Worm (Caenorhabditis elegans) whole organism, L4 larva: ENCODE results near the gene F15B9.8.
A peak's percentile ranks its signal among the peaks of the same experiment; 100 is the strongest.

ENCODE experiments used
- F10B5.3 ChIP-seq: sonication (generic microtip); optimal IDR thresholded peaks from 2 replicates; lab custom pipeline; 2016; ENCODE audit warnings: mild to moderate bottlenecking, missing genetic modification characterization, missing compliant biosample characterization
- F26F4.8 ChIP-seq: fragments of 200-800 bp; sonication (Bioruptor generic); conservative IDR thresholded peaks from 2 replicates; pipeline ENCODE4 v1.3.6; 2022; ENCODE audit warnings: missing genetic modification characterization, missing compliant biosample characterization
- F44E2.7 ChIP-seq: fragments of 200-800 bp; sonication (Bioruptor generic); IDR thresholded peaks from 2 replicates; pipeline ENCODE4 v2.1.2; 2022; ENCODE audit warnings: missing genetic modification characterization, missing compliant biosample characterization
- F49E8.2 ChIP-seq: sonication (generic microtip); optimal IDR thresholded peaks from 2 replicates; lab custom pipeline; 2016; ENCODE audit warnings: missing compliant biosample characterization, mild to moderate bottlenecking, missing genetic modification characterization, borderline replicate concordance
- R02D3.7 ChIP-seq: fragments of 150-350 bp; sonication (generic microtip); optimal IDR thresholded peaks from 3 replicates; lab custom pipeline; 2014; ENCODE audit warnings: missing biosample characterization, missing genetic modification characterization
- T20F7.1 ChIP-seq: fragments of 200-800 bp; sonication (Bioruptor generic); optimal IDR thresholded peaks from 2 replicates; lab custom pipeline; 2018; ENCODE audit warnings: mild to moderate bottlenecking, missing genetic modification characterization, missing compliant biosample characterization
- Y105C5A.15 ChIP-seq: fragments of 200-800 bp; sonication (Bioruptor generic); IDR thresholded peaks from 2 replicates; pipeline ENCODE4 v1.3.6; 2022; ENCODE audit warnings: missing genetic modification characterization, missing compliant biosample characterization
- Y48G9A.11 ChIP-seq: fragments of 200-800 bp; sonication (Bioruptor generic); IDR thresholded peaks from 2 replicates; pipeline ENCODE4 v1.3.6; 2022; ENCODE audit warnings: missing genetic modification reagents, missing genetic modification characterization, missing compliant biosample characterization
- Y75B8A.6 ChIP-seq: fragments of 200-800 bp; sonication (Bioruptor generic); IDR thresholded peaks from 2 replicates; pipeline ENCODE4 v1.3.6; 2022; ENCODE audit warnings: missing genetic modification reagents, missing genetic modification characterization, missing compliant biosample characterization
- aha-1 ChIP-seq: fragments of 150-350 bp; peaks from one replicate; lab custom pipeline; 2014; ENCODE audit warnings: missing biosample characterization, missing genetic modification characterization
- ama-1 ChIP-seq: fragments of 150-350 bp; optimal IDR thresholded peaks from 2 replicates; lab custom pipeline; 2014; ENCODE audit warnings: inconsistent platforms, mixed read lengths
- ceh-44 ChIP-seq: fragments of 200-800 bp; sonication (Bioruptor generic); IDR thresholded peaks from 2 replicates; pipeline ENCODE4 v1.3.6; 2022; ENCODE audit warnings: missing genetic modification reagents, missing genetic modification characterization, missing compliant biosample characterization
- ceh-62 ChIP-seq: sonication (generic microtip); optimal IDR thresholded peaks from 2 replicates; lab custom pipeline; 2017; ENCODE audit warnings: missing biosample characterization, missing genetic modification characterization
- ceh-82 ChIP-seq: sonication (generic microtip); optimal IDR thresholded peaks from 2 replicates; lab custom pipeline; 2017; ENCODE audit warnings: missing biosample characterization, missing genetic modification characterization
- daf-12 ChIP-seq: fragments of 150-350 bp; optimal IDR thresholded peaks from 2 replicates; lab custom pipeline; 2014; ENCODE audit warnings: missing biosample characterization, missing genetic modification reagents, missing genetic modification characterization
- duxl-1 ChIP-seq: sonication (generic microtip); optimal IDR thresholded peaks from 2 replicates; lab custom pipeline; 2016; ENCODE audit warnings: mild to moderate bottlenecking, missing genetic modification characterization, moderate library complexity, missing compliant biosample characterization; ENCODE audit not compliant: poor library complexity
- dve-1 ChIP-seq: sonication (generic microtip); optimal IDR thresholded peaks from 2 replicates; lab custom pipeline; 2017; ENCODE audit warnings: antibody characterized with exemption, mild to moderate bottlenecking, missing genetic modification characterization, missing compliant biosample characterization; ENCODE audit not compliant: insufficient read depth
- fos-1 ChIP-seq: fragments of 150-350 bp; optimal IDR thresholded peaks from 2 replicates; lab custom pipeline; 2014; ENCODE audit warnings: missing biosample characterization, missing genetic modification characterization
- gei-8 ChIP-seq: fragments of 200-800 bp; sonication (Bioruptor generic); optimal IDR thresholded peaks from 2 replicates; lab custom pipeline; 2018; ENCODE audit warnings: mild to moderate bottlenecking, missing genetic modification characterization, missing compliant biosample characterization
- hmg-1.1 ChIP-seq: fragments of 200-800 bp; sonication (Bioruptor generic); IDR thresholded peaks from 2 replicates; pipeline ENCODE4 v1.3.6; 2022; ENCODE audit warnings: missing genetic modification reagents, missing genetic modification characterization, missing compliant biosample characterization
- lin-13 ChIP-seq: fragments of 150-350 bp; optimal IDR thresholded peaks from 2 replicates; lab custom pipeline; 2014; ENCODE audit warnings: missing biosample characterization, missing genetic modification reagents, missing genetic modification characterization
- lin-29 ChIP-seq: fragments of 200-800 bp; sonication (Bioruptor generic); IDR thresholded peaks from 2 replicates; pipeline ENCODE4 v1.3.6; 2022; ENCODE audit warnings: missing genetic modification reagents, missing genetic modification characterization, missing compliant biosample characterization
- lin-38 ChIP-seq: fragments of 200-800 bp; sonication (Bioruptor generic); IDR thresholded peaks from 2 replicates; pipeline ENCODE4 v1.3.6; 2022; ENCODE audit warnings: missing genetic modification reagents, missing genetic modification characterization, missing compliant biosample characterization
- lin-39 ChIP-seq: fragments of 150-350 bp; optimal IDR thresholded peaks from 2 replicates; lab custom pipeline; 2014; ENCODE audit warnings: missing biosample characterization, missing genetic modification reagents, missing genetic modification characterization
- lir-3 ChIP-seq: sonication (generic microtip); optimal IDR thresholded peaks from 2 replicates; lab custom pipeline; 2016; ENCODE audit warnings: mild to moderate bottlenecking, missing genetic modification characterization, missing compliant biosample characterization
- lsy-2 ChIP-seq, 2 experiments: fragments of 150-350 bp in 1 of 2; sonication (generic microtip) in 1 of 2; optimal IDR thresholded peaks; 2 replicates each; lab custom pipeline; 2014 to 2017; ENCODE audit warnings: missing biosample characterization in 2 of 2, missing genetic modification characterization in 2 of 2
- madf-5 ChIP-seq, 2 experiments: fragments of 200-800 bp; sonication (Bioruptor generic); IDR thresholded peaks; 2 replicates each; pipeline ENCODE4 v1.3.6; 2022; ENCODE audit warnings: missing compliant biosample characterization in 2 of 2, missing genetic modification characterization in 2 of 2
- madf-9 ChIP-seq: fragments of 200-800 bp; sonication (Bioruptor generic); conservative IDR thresholded peaks from 2 replicates; pipeline ENCODE4 v1.3.6; 2022; ENCODE audit warnings: missing genetic modification reagents, missing genetic modification characterization, missing compliant biosample characterization
- mdl-1 ChIP-seq, 2 experiments: fragments of 150-350 bp in 1 of 2; sonication (generic microtip) in 1 of 2; optimal IDR thresholded peaks; 2 replicates each; lab custom pipeline; 2014 to 2017; ENCODE audit warnings: missing biosample characterization in 2 of 2, missing genetic modification characterization in 2 of 2
- mep-1 ChIP-seq: fragments of 150-350 bp; sonication (generic microtip); optimal IDR thresholded peaks from 3 replicates; lab custom pipeline; 2014; ENCODE audit warnings: missing biosample characterization, missing genetic modification characterization
- mxl-3 ChIP-seq: fragments of 200-800 bp; sonication (Bioruptor generic); optimal IDR thresholded peaks from 2 replicates; lab custom pipeline; 2018; ENCODE audit warnings: mild to moderate bottlenecking, missing genetic modification characterization, missing compliant biosample characterization
- nhr-10 ChIP-seq: fragments of 150-350 bp; optimal IDR thresholded peaks from 2 replicates; lab custom pipeline; 2014; ENCODE audit warnings: missing biosample characterization, missing genetic modification characterization
- nhr-102 ChIP-seq: sonication (generic microtip); optimal IDR thresholded peaks from 2 replicates; lab custom pipeline; 2016; ENCODE audit warnings: mild to moderate bottlenecking, missing genetic modification characterization, moderate library complexity, missing compliant biosample characterization
- nhr-28 ChIP-seq: fragments of 150-350 bp; optimal IDR thresholded peaks from 2 replicates; lab custom pipeline; 2014; ENCODE audit warnings: missing biosample characterization, missing genetic modification characterization
- nhr-41 ChIP-seq: fragments of 200-800 bp; sonication (Bioruptor generic); IDR thresholded peaks from 2 replicates; pipeline ENCODE4 v1.3.6; 2022; ENCODE audit warnings: missing genetic modification reagents, missing genetic modification characterization, missing compliant biosample characterization
- nhr-77 ChIP-seq: fragments of 150-350 bp; optimal IDR thresholded peaks from 2 replicates; lab custom pipeline; 2014; ENCODE audit warnings: missing biosample characterization, missing genetic modification characterization
- pha-4 ChIP-seq, 2 experiments: fragments of 150-350 bp in 1 of 2; fragments of 200-800 bp in 1 of 2; sonication (Bioruptor generic) in 1 of 2; IDR thresholded peaks in 1 of 2; optimal IDR thresholded peaks in 1 of 2; 2 replicates each; pipeline versions ENCODE4 v1.3.6 to Lab custom; 2014 to 2022; ENCODE audit warnings: missing genetic modification characterization in 2 of 2, missing genetic modification reagents in 2 of 2, missing biosample characterization in 1 of 2, missing compliant biosample characterization in 1 of 2
- spr-1 ChIP-seq: sonication (generic microtip); optimal IDR thresholded peaks from 2 replicates; lab custom pipeline; 2016; ENCODE audit warnings: mild to moderate bottlenecking, missing genetic modification characterization, missing compliant biosample characterization
- spr-3 ChIP-seq: fragments of 200-800 bp; sonication (Bioruptor generic); optimal IDR thresholded peaks from 2 replicates; lab custom pipeline; 2018; ENCODE audit warnings: mild to moderate bottlenecking, missing genetic modification characterization, missing compliant biosample characterization
- tag-97 ChIP-seq: fragments of 200-800 bp; sonication (Bioruptor generic); IDR thresholded peaks from 2 replicates; pipeline ENCODE4 v1.3.6; 2022; ENCODE audit warnings: missing genetic modification characterization, missing compliant biosample characterization
- tra-1 ChIP-seq: fragments of 200-800 bp; sonication (Bioruptor generic); IDR thresholded peaks from 2 replicates; pipeline ENCODE4 v1.3.6; 2022; ENCODE audit warnings: missing genetic modification reagents, missing genetic modification characterization, missing compliant biosample characterization
- unc-39 ChIP-seq: sonication (generic microtip); optimal IDR thresholded peaks from 2 replicates; lab custom pipeline; 2017; ENCODE audit warnings: missing biosample characterization, missing genetic modification characterization
- unc-62 ChIP-seq, 3 experiments: fragments of 150-350 bp in 1 of 3; sonication (generic microtip); optimal IDR thresholded peaks in 2 of 3; peaks in 1 of 3; 1 replicate in 1 of 3; 2 replicates in 2 of 3; lab custom pipeline; 2014 to 2017; ENCODE audit warnings: missing biosample characterization in 3 of 3, missing genetic modification characterization in 3 of 3, missing genetic modification reagents in 3 of 3, missing genotype in 1 of 3
- zip-11 ChIP-seq: fragments of 200-800 bp; sonication (Bioruptor generic); IDR thresholded peaks from 2 replicates; pipeline ENCODE4 v1.3.6; 2022; ENCODE audit warnings: missing genetic modification characterization, missing compliant biosample characterization

Gene F15B9.8

ce11 chrV:12952287-12952686 is 36.1 kb upstream of the F15B9.8 start, which contains the start of gene pqn-68 (continued):
- TF ChIP-seq nhr-41 (GFP tag; lab: Robert Waterston, UW) (no peak), mxl-3 (GFP tag; lab: Kevin White, UChicago) (no peak), duxl-1 (tag; lab: Kevin White, UChicago) (no peak), zip-11 (no peak), lin-39 (no peak), F26F4.8 (no peak), hmg-1.1 (GFP tag; lab: Robert Waterston, UW) (no peak), T20F7.1 (peak; percentile 92), gei-8 (no peak), Y75B8A.6 (GFP tag; lab: Robert Waterston, UW) (no peak), R02D3.7 (no peak), lsy-2 (tag; optimal IDR thresholded peaks at IDR 0.05; lab: Kevin White, UChicago) (peak in 1 of 2 experiments; percentile 55), unc-39 (no peak), ceh-44 (no peak), lin-38 (no peak; the same call in 1 of the 2 replicates), nhr-102 (tag; lab: Kevin White, UChicago) (no peak), nhr-77 (tag; lab: Kevin White, UChicago) (no peak), tag-97 (GFP tag; lab: Robert Waterston, UW) (no peak), F44E2.7 (GFP tag; lab: Robert Waterston, UW) (no peak), Y48G9A.11 (GFP tag; lab: Robert Waterston, UW) (no peak), madf-5 (GFP tag; IDR thresholded peaks at IDR 0.05; lab: Robert Waterston, UW) (no peak), lin-29 (no peak), daf-12 (no peak), ama-1 (lab: Kevin White, UChicago) (no peak), lir-3 (no peak), fos-1 (tag; lab: Kevin White, UChicago) (no peak), F10B5.3 (tag; lab: Kevin White, UChicago) (no peak), madf-9 (GFP tag; lab: Robert Waterston, UW) (no peak), Y105C5A.15 (GFP tag; lab: Robert Waterston, UW) (no peak), spr-3 (GFP tag; lab: Kevin White, UChicago) (no peak)

- TF ChIP-seq unc-62 (GFP tag; optimal IDR thresholded peaks at IDR 0.05 in 1 of 2; lab: Kevin White, UChicago) (peak in 1 of 2 experiments; percentile 24), unc-62 (tag; optimal IDR thresholded peaks at IDR 0.05; lab: Kevin White, UChicago) (no peak), daf-12 (no peak)
These were observed 34.7 kb upstream of the F15B9.8 start, which contains the start of gene eif-3.K for ce11 chrV:12953702-12954101. TSS of gene eif-3.K (plus strand) at chrV:12954002.

- peak in 1 of 2 experiments; percentile 77 for TF ChIP-seq unc-62 (GFP tag; optimal IDR thresholded peaks at IDR 0.05 in 1 of 2; lab: Kevin White, UChicago)
- no peak for TF ChIP-seq unc-62 (tag; optimal IDR thresholded peaks at IDR 0.05; lab: Kevin White, UChicago)
- TF ChIP-seq aha-1 (tag; lab: Kevin White, UChicago): peak; percentile 76
- no peak for TF ChIP-seq ceh-82 (tag; lab: Kevin White, UChicago)
- TF ChIP-seq, all 104 proteins: peak for 2
These were observed 34.1 kb upstream of the F15B9.8 start for ce11 chrV:12954261-12954660.

- TF ChIP-seq spr-3 (GFP tag; lab: Kevin White, UChicago) (no peak), nhr-28 (tag; lab: Kevin White, UChicago) (peak; percentile 12), pha-4 (GFP tag; IDR thresholded peaks at IDR 0.05; lab: Robert Waterston, UW) (no peak), pha-4 (tag; optimal IDR thresholded peaks at IDR 0.05; lab: Kevin White, UChicago) (no peak), zip-11 (no peak), mep-1 (tag; lab: Kevin White, UChicago) (no peak), tra-1 (GFP tag; lab: Robert Waterston, UW) (no peak), spr-1 (tag; lab: Kevin White, UChicago) (no peak), dve-1 (tag; lab: Kevin White, UChicago) (no peak), unc-62 (GFP tag; optimal IDR thresholded peaks at IDR 0.05 in 1 of 2; lab: Kevin White, UChicago) (peak in 1 of 2 experiments; percentile 25), unc-62 (tag; optimal IDR thresholded peaks at IDR 0.05; lab: Kevin White, UChicago) (no peak), F49E8.2 (tag; lab: Kevin White, UChicago) (no peak), ceh-62 (tag; lab: Kevin White, UChicago) (no peak), mdl-1 (tag; optimal IDR thresholded peaks at IDR 0.05; lab: Kevin White, UChicago) (no peak), nhr-10 (tag; lab: Kevin White, UChicago) (no peak), lin-13 (GFP tag; lab: Kevin White, UChicago) (no peak), gei-8 (no peak)
These were observed 27.2 kb upstream of the F15B9.8 start, which contains the start of gene mpst-7 for ce11 chrV:12961085-12961560. TSS of gene mpst-7 (minus strand) at chrV:12961135.
